Fruit fly (Drosophila melanogaster) whole organism, adult: ENCODE results near the gene wrm1.
A peak's percentile ranks its signal among the peaks of the same experiment; 100 is the strongest.

Experiments
- CG11617 ChIP-seq: fragments of 200-800 bp; sonication (Bioruptor generic); optimal IDR thresholded peaks from 2 replicates; lab custom pipeline; 2017; ENCODE audit warnings: mild to moderate bottlenecking, missing biosample characterization, missing genetic modification reagents, missing genetic modification characterization
- CG12768 ChIP-seq: fragments of 200-800 bp; sonication (Bioruptor generic); optimal IDR thresholded peaks from 2 replicates; lab custom pipeline; 2017; ENCODE audit warnings: missing biosample characterization, missing genetic modification characterization, mild to moderate bottlenecking, moderate library complexity, missing genetic modification reagents
- CG14711 ChIP-seq: fragments of 200-800 bp; sonication (Bioruptor generic); optimal IDR thresholded peaks from 2 replicates; lab custom pipeline; 2018; ENCODE audit warnings: missing biosample characterization, mild to moderate bottlenecking, missing genetic modification characterization, moderate library complexity
- CG1620 ChIP-seq: fragments of 200-800 bp; sonication (Bioruptor generic); optimal IDR thresholded peaks from 2 replicates; lab custom pipeline; 2016; ENCODE audit warnings: missing biosample characterization, missing genetic modification characterization
- CG33017 ChIP-seq: fragments of 200-800 bp; sonication (Bioruptor generic); optimal IDR thresholded peaks from 2 replicates; lab custom pipeline; 2018; ENCODE audit warnings: missing biosample characterization, mild to moderate bottlenecking, missing genetic modification characterization, moderate library complexity
- CG5204 ChIP-seq: fragments of 200-800 bp; sonication (Bioruptor generic); optimal IDR thresholded peaks from 2 replicates; lab custom pipeline; 2016; ENCODE audit warnings: missing biosample characterization, missing genetic modification characterization
- CG7045 ChIP-seq: fragments of 200-800 bp; sonication (Bioruptor generic); optimal IDR thresholded peaks from 2 replicates; lab custom pipeline; 2017; ENCODE audit warnings: missing biosample characterization, mild to moderate bottlenecking, missing genetic modification characterization
- CG7101 ChIP-seq: fragments of 200-800 bp; sonication (Bioruptor generic); optimal IDR thresholded peaks from 2 replicates; lab custom pipeline; 2018; ENCODE audit warnings: missing biosample characterization, mild to moderate bottlenecking, missing genetic modification characterization, moderate library complexity
- Clk ChIP-seq: fragments of 200-800 bp; sonication (Bioruptor generic); optimal IDR thresholded peaks from 2 replicates; lab custom pipeline; 2017; ENCODE audit warnings: missing biosample characterization, missing genetic modification characterization
- Crg-1 ChIP-seq: fragments of 200-800 bp; sonication (Bioruptor generic); optimal IDR thresholded peaks from 2 replicates; lab custom pipeline; 2016; ENCODE audit warnings: missing biosample characterization, missing genetic modification characterization
- Hr96 ChIP-seq: fragments of 200-800 bp; sonication (Bioruptor generic); optimal IDR thresholded peaks from 2 replicates; lab custom pipeline; 2016; ENCODE audit warnings: missing biosample characterization, missing genetic modification characterization
- Mnt ChIP-seq: fragments of 200-800 bp; sonication (Bioruptor generic); optimal IDR thresholded peaks from 2 replicates; lab custom pipeline; 2016; ENCODE audit warnings: missing biosample characterization, mild to moderate bottlenecking, missing genetic modification characterization
- bab1 ChIP-seq: fragments of 200-800 bp; sonication (Bioruptor generic); optimal IDR thresholded peaks from 3 replicates; lab custom pipeline; 2019; ENCODE audit warnings: missing biosample characterization, mild to moderate bottlenecking, missing genetic modification characterization, moderate library complexity
- cic ChIP-seq: fragments of 200-800 bp; sonication (Bioruptor generic); optimal IDR thresholded peaks from 2 replicates; lab custom pipeline; 2017; ENCODE audit warnings: missing biosample characterization, mild to moderate bottlenecking, missing genetic modification characterization, moderate library complexity
- cnc ChIP-seq, 2 experiments: fragments of >200 bp; optimal IDR thresholded peaks; 2 replicates each; lab custom pipeline; 2017
- kay ChIP-seq: fragments of 200-800 bp; sonication (Bioruptor generic); peaks from one replicate; lab custom pipeline; 2016; ENCODE audit warnings: missing biosample characterization, missing genetic modification characterization, borderline replicate concordance
- ovo ChIP-seq: fragments of 200-800 bp; sonication (Bioruptor generic); optimal IDR thresholded peaks from 2 replicates; lab custom pipeline; 2016; ENCODE audit warnings: missing biosample characterization, missing genetic modification characterization
- pad ChIP-seq: fragments of 200-800 bp; sonication (Bioruptor generic); optimal IDR thresholded peaks from 3 replicates; lab custom pipeline; 2017; ENCODE audit warnings: missing biosample characterization, missing genetic modification characterization, mild to moderate bottlenecking, moderate library complexity, missing genetic modification reagents
- tj ChIP-seq: fragments of 200-800 bp; sonication (Bioruptor generic); optimal IDR thresholded peaks from 3 replicates; lab custom pipeline; 2017; ENCODE audit warnings: missing biosample characterization, mild to moderate bottlenecking, missing genetic modification characterization, moderate library complexity
- toe ChIP-seq: fragments of 200-800 bp; sonication (Bioruptor generic); optimal IDR thresholded peaks from 2 replicates; lab custom pipeline; 2016; ENCODE audit warnings: missing biosample characterization, missing genetic modification characterization

The wrm1 gene

DNA sequence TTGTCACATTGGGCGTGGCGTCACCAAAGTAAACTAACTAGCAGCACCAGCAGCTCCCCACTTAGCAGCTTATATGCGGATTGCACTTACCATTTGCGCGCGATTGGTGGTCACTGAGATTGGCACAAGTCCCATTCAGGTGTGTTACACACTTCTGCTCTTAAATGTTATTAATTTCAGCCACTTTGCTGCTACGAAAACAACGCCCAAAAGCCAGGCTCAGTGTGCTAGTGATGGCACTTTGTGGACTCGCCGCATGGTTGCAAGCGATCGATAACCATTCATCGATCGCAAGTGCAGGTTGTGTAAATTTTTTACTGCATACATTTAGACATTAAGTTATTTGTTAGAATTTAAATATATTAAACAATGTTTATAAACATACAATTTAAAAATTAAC lies at the start of gene wrm1, which contains the start of gene wrm2:
TSS of gene wrm1 (minus strand) at position 237 of the 400 bp plus-strand sequence.
TSS of gene wrm2 (minus strand) at position 237 of the 400 bp plus-strand sequence.
- TF ChIP-seq CG14711 (tag; lab: Kevin White, UChicago) (peak; percentile 5), CG5204 (GFP tag; lab: Kevin White, UChicago) (no peak), CG12768 (GFP tag; lab: Kevin White, UChicago) (no peak), bab1 (GFP tag; lab: Kevin White, UChicago) (peak; percentile 52), Mnt (GFP tag; lab: Kevin White, UChicago) (peak; percentile 55)

DNA sequence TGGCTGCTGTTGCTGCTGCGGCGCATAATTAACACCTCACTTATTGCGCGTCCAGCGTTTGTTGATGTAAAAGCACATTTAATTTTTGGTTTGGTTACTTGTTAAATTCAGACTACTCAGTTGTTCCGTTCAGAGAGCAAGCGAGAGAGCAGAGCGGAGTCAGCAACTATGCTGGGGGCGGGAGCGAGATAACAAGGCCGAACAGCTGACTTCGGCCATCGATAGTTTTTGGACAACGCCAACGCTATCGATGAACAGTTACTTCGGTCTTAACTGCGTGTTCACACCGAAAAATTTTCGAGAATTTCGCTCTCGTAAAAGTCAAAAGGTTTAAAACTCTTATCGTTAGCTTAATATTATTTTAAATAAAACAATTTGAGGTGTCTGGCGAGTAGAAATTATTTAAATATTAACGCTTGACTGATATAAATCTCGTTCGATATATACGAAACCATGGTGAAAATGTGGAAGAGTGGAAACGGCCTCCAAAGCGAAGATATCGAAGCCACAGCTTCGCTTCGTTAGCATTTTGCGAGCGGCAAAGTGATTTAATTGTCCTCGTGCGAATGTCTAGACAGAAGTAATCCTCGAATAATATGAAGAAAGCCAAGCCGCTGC lies 46.4 kb upstream of the wrm1 start, which contains the start of the genes SMSr and smid:
TSS of gene SMSr (minus strand) at position 116 of the 618 bp plus-strand sequence.
TSS of gene smid (plus strand) at position 256 of the 618 bp plus-strand sequence.
- TF ChIP-seq CG14711 (tag; lab: Kevin White, UChicago) (peak; percentile 9), CG33017 (peak; percentile 0), CG1620 (GFP tag; lab: Kevin White, UChicago) (peak; percentile 64), CG5204 (GFP tag; lab: Kevin White, UChicago) (peak; percentile 51), tj (GFP tag; lab: Kevin White, UChicago) (peak; percentile 97), ovo (GFP tag; lab: Kevin White, UChicago) (peak; percentile 53), CG11617 (GFP tag; lab: Kevin White, UChicago) (peak; percentile 61), CG7045 (GFP tag; lab: Kevin White, UChicago) (peak; percentile 23), Mnt (GFP tag; lab: Kevin White, UChicago) (peak; percentile 67), Clk (no peak), cnc (optimal IDR thresholded peaks at IDR 0.05; lab: Kevin White, UChicago) (no peak), bab1 (GFP tag; lab: Kevin White, UChicago) (peak; percentile 55), pad (GFP tag; lab: Kevin White, UChicago) (peak; percentile 45), cic (GFP tag; lab: Kevin White, UChicago) (no peak), Crg-1 (peak; percentile 43), kay (peak; percentile 91), toe (GFP tag; lab: Kevin White, UChicago) (no peak), CG7101 (peak; percentile 46), Hr96 (peak; percentile 66), CG12768 (GFP tag; lab: Kevin White, UChicago) (peak; percentile 19)

DNA sequence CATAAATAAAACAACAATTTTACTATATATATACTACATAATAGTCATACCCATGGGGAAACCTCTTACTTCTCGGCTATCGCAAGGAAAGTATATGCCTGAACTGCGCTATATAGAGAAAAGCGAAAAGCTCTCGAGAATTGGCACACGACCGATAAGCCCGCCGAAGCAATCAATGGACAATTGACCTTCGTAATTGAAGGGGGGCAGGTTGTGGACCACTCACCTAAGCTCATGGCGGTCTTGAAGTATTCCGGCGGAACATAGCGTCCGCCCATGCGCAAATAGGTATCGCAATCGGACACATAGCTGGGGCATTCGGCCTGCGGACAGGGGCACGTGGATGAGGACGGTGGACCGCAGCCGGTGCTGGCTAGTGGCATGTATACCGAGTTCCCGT lies 45.4 kb upstream of the wrm1 start:
- no peak for TF ChIP-seq CG14711 (tag; lab: Kevin White, UChicago)
- TF ChIP-seq cic (GFP tag; lab: Kevin White, UChicago) = peak; percentile 13

DNA sequence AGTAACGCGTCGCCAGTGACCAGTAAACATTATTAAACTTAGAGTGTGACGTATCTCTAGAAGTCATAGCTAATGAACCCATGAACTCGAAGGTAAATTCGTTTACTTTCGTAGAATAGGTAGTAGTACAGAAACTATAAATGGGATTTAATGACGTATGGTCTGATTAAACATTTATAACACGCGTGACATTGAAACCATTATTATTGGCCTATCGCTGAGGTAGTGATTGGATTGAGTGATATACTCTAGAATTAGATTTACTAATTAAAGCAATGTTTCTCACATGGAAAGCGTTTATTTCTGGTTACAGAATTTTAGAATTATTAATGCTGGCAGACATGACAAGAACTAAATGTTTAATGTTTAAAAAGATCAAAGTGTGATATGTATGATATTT lies 41.8 kb upstream of the wrm1 start:
- TF ChIP-seq CG5204 (GFP tag; lab: Kevin White, UChicago) = no peak
- TF ChIP-seq pad (GFP tag; lab: Kevin White, UChicago) = no peak
- TF ChIP-seq kay = no peak
- TF ChIP-seq CG14711 (tag; lab: Kevin White, UChicago) = no peak
- no peak for TF ChIP-seq CG12768 (GFP tag; lab: Kevin White, UChicago)
- no peak for TF ChIP-seq CG11617 (GFP tag; lab: Kevin White, UChicago)
- no peak for TF ChIP-seq Hr96
- TF ChIP-seq CG33017 = no peak
- no peak for TF ChIP-seq Crg-1
- no peak for TF ChIP-seq bab1 (GFP tag; lab: Kevin White, UChicago)

DNA sequence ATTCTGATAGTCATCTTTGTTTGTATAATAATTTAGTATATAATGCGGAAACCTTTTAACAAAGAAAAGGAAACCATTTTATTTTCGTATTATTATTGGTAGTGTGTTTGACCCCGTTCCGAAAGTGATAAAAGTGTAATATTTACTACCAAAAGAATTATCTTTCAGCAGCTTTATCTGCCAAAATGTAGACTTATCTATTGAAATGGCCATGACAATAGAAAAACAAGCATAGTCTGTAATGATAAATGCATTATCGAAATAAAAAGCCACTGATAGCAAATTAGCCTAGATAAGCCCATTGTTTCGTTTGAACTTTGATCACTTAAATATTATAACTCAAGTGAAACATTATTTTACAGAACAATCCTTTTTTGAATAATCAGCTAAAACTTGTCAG lies 41.1 kb upstream of the wrm1 start:
- TF ChIP-seq bab1 (GFP tag; lab: Kevin White, UChicago) (no peak), pad (GFP tag; lab: Kevin White, UChicago) (no peak), toe (GFP tag; lab: Kevin White, UChicago) (no peak), Hr96 (no peak), tj (GFP tag; lab: Kevin White, UChicago) (no peak), ovo (GFP tag; lab: Kevin White, UChicago) (no peak), CG7101 (no peak), Clk (no peak), cnc (optimal IDR thresholded peaks at IDR 0.05; lab: Kevin White, UChicago) (no peak), CG14711 (tag; lab: Kevin White, UChicago) (no peak), Mnt (GFP tag; lab: Kevin White, UChicago) (no peak), CG7045 (GFP tag; lab: Kevin White, UChicago) (no peak), kay (no peak)

DNA sequence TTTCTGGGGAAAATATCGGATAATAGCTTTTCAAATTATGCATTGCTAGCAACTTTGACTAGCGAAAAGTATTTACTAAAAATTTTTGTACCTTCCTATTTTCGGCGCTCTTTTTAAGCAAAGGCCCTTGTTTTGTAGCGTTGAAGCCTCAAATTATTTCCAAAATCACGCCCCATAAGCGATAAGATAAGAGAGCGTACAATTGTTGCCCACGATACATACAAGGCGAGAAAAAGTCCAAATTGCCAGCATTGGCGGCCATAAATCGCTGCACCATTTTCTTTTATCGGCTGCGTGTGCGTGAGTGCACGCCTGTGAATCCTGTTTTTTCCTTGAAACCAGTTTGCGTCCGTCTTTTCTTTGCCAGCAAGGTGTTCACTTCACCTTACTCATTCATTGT lies 36.3 kb upstream of the wrm1 start:
- TF ChIP-seq Clk (no peak), kay (peak; percentile 46), ovo (GFP tag; lab: Kevin White, UChicago) (no peak), cnc (optimal IDR thresholded peaks at IDR 0.05; lab: Kevin White, UChicago) (no peak), CG11617 (GFP tag; lab: Kevin White, UChicago) (no peak)

DNA sequence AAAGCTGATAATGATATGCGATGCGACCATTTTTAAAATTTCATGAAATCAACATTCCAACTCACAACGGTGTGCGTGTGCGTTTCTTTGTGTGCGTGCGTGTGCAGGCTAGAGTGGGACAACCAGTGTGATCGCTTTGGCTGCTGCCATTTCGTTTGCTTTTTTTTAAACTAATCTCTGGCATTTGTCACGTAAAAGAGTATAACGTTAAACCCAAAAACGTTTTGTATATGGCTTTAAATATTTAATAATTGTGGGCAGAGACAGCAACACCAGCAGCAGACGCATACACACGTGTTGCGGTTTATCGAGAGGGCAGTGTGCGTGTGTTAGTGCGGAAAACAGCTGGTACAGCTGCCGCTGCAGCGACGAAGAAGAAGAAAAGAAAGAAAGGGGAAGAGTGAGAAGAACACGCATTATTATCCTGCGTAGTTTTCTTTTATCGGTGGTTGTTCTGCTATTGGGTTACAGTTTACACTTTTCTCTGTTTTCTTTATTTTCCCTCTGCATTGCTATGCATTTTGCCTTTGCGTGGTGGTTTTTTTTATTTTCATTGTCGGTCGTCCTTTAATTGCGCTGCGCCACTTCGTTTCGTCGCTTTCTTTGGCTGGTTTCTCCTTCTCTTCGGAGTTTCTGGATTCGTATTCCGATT lies 35.3 kb upstream of the wrm1 start:
- TF ChIP-seq cic (GFP tag; lab: Kevin White, UChicago) (peak; percentile 9), pad (GFP tag; lab: Kevin White, UChicago) (peak; percentile 68), Clk (no peak), CG11617 (GFP tag; lab: Kevin White, UChicago) (peak; percentile 52), Mnt (GFP tag; lab: Kevin White, UChicago) (peak; percentile 91), tj (GFP tag; lab: Kevin White, UChicago) (peak; percentile 35), CG7101 (peak; percentile 14), toe (GFP tag; lab: Kevin White, UChicago) (no peak)
